Fruit fly (Drosophila melanogaster): ENCODE measurements around the gene Apc2.

Apc2 gene

DNA sequence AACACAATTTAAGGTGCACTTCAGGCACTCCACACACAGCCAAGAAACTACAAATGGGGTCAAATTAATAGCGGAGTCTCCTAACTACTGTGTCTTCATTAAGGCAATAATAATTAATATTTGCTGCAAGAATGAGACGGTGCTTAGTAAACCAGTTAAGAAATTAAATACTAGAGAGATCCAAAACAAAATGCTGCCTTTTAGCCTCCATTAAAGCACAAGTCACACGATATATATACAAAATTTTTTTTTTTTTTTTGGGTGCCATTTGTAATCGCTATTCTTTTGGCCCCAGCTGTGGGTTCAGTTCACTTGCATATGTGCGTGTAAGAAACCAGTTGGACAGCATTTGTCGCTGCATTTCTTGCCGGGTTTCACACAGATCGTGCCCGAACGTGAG lies 39.7 kb downstream of the Apc2 start (continued):
- no peak for TF ChIP-seq CG10321 (GFP tag; IDR thresholded peaks at IDR 0.05)
- TF ChIP-seq CG8388 (GFP tag; optimal IDR thresholded peaks at IDR 0.05) = peak; percentile 44
- TF ChIP-seq sug (tag; optimal IDR thresholded peaks at IDR 0.05) = no peak
- peak; percentile 2 for TF ChIP-seq CG4820 (GFP tag; optimal IDR thresholded peaks at IDR 0.05)
- peak; percentile 67 for TF ChIP-seq sens (GFP tag)
- TF ChIP-seq HLH54F (GFP tag; optimal IDR thresholded peaks at IDR 0.05) = no peak
- TF ChIP-seq dmrt99B (tag; optimal IDR thresholded peaks at IDR 0.05) = peak; percentile 66
- no peak for TF ChIP-seq dysf (GFP tag; IDR thresholded peaks at IDR 0.05)
- 0 out of 2 replicates have a peak, but pooled peaks have one; percentile 11 for TF ChIP-seq HLH3B (GFP tag; IDR thresholded peaks at IDR 0.05)
- no peak for TF ChIP-seq CG14965 (GFP tag; optimal IDR thresholded peaks at IDR 0.05; ENCODE audit: borderline replicate concordance)
- 0 out of 2 replicates have a peak, but pooled peaks have one; percentile 3 for TF ChIP-seq CG5953 (GFP tag; IDR thresholded peaks at IDR 0.05)
- TF ChIP-seq CG18599 (GFP tag; optimal IDR thresholded peaks at IDR 0.05) = peak; percentile 2
- TF ChIP-seq CG10979 (tag; optimal IDR thresholded peaks at IDR 0.05) = peak; percentile 10
- peak; percentile 45 for TF ChIP-seq CG2678 (tag; optimal IDR thresholded peaks at IDR 0.05)
- peak; percentile 9 for TF ChIP-seq cg (GFP tag; optimal IDR thresholded peaks at IDR 0.05)
- no peak for TF ChIP-seq GATAe (GFP tag; conservative IDR thresholded peaks at IDR 0.05)
- TF ChIP-seq lilli (GFP tag; optimal IDR thresholded peaks at IDR 0.05) = no peak
- TF ChIP-seq CG2712 (tag; optimal IDR thresholded peaks at IDR 0.05) = peak; percentile 47
- no peak for TF ChIP-seq CG4617 (GFP tag; optimal IDR thresholded peaks at IDR 0.05; ENCODE audit: borderline replicate concordance)
- no peak for TF ChIP-seq dimm (GFP tag; IDR thresholded peaks at IDR 0.05)
- no peak for TF ChIP-seq CG5180 (GFP tag; optimal IDR thresholded peaks at IDR 0.05)
- TF ChIP-seq sob (GFP tag; IDR thresholded peaks at IDR 0.05) = no peak
- peak; percentile 15 for TF ChIP-seq CG2875 (GFP tag; optimal IDR thresholded peaks at IDR 0.05)
- TF ChIP-seq ara (GFP tag; IDR thresholded peaks at IDR 0.05) = no peak
- TF ChIP-seq CG6791 (GFP tag; IDR thresholded peaks at IDR 0.05; ENCODE audit: partially characterized antibody) = no peak
- no peak for TF ChIP-seq cas (GFP tag; IDR thresholded peaks at IDR 0.05)
- no peak for TF ChIP-seq zen (tag; optimal IDR thresholded peaks at IDR 0.05)
- no peak for TF ChIP-seq HLH4C (GFP tag; IDR thresholded peaks at IDR 0.05; ENCODE audit: partially characterized antibody)
- TF ChIP-seq Blimp-1 (GFP tag; optimal IDR thresholded peaks at IDR 0.05) = peak; percentile 9
- TF ChIP-seq CG3065 (GFP tag; optimal IDR thresholded peaks at IDR 0.05) = no peak
- TF ChIP-seq ATbp (GFP tag; optimal IDR thresholded peaks at IDR 0.05) = peak; percentile 23
- no peak for TF ChIP-seq zf30C (GFP tag; optimal IDR thresholded peaks at IDR 0.05)
- peak in 1 of 2 experiments; percentile 5 for TF ChIP-seq Hr78 (GFP tag; optimal IDR thresholded peaks at IDR 0.05)
- peak; percentile 4 for TF ChIP-seq CG10209 (GFP tag; optimal IDR thresholded peaks at IDR 0.05)
- no peak for TF ChIP-seq CG15479 (GFP tag; optimal IDR thresholded peaks at IDR 0.05)
- peak; percentile 38; the same call in 1 of the 2 replicates for TF ChIP-seq vvl (GFP tag; IDR thresholded peaks at IDR 0.05)
- TF ChIP-seq CG1647 (GFP tag; optimal IDR thresholded peaks at IDR 0.05) = no peak
- no peak for TF ChIP-seq gro (GFP tag; optimal IDR thresholded peaks at IDR 0.05)
- no peak for TF ChIP-seq peb (GFP tag; IDR thresholded peaks at IDR 0.05)
- TF ChIP-seq Oli (tag; optimal IDR thresholded peaks at IDR 0.05) = peak; percentile 40
- TF ChIP-seq CG6689 (GFP tag; IDR thresholded peaks at IDR 0.05) = peak; percentile 51
- no peak for TF ChIP-seq CG10654 (GFP tag; optimal IDR thresholded peaks at IDR 0.05)
- 0 out of 3 replicates have a peak, but pooled peaks have one; percentile 44 for TF ChIP-seq Optix (GFP tag; IDR thresholded peaks at IDR 0.05)
- TF ChIP-seq CG6765 (GFP tag; optimal IDR thresholded peaks at IDR 0.05) = no peak
- peak; percentile 29 for TF ChIP-seq CG17328 (GFP tag; IDR thresholded peaks at IDR 0.05)
- TF ChIP-seq Hr3 (GFP tag; optimal IDR thresholded peaks at IDR 0.05) = peak; percentile 16
- TF ChIP-seq phol (tag; optimal IDR thresholded peaks at IDR 0.05) = peak; percentile 44
- peak; percentile 53 for TF ChIP-seq kni (GFP tag; optimal IDR thresholded peaks at IDR 0.05)

Data from whole organism, embryonic.